Worm (Caenorhabditis elegans) whole organism, dauer: Measurements from ENCODE around the gene W03C9.2.

Source experiments
- unc-62 ChIP-seq: sonication (generic microtip); optimal IDR thresholded peaks from 2 replicates; lab custom pipeline; 2017; ENCODE audit warnings: missing biosample characterization, missing genetic modification reagents, missing genetic modification characterization

W03C9.2 gene

ce11 chrII:11952963-11953362 lies 9.2 kb upstream of the W03C9.2 start:
- no peak for TF ChIP-seq unc-62 (GFP tag; lab: Kevin White, UChicago)

- no peak for TF ChIP-seq unc-62 (GFP tag; lab: Kevin White, UChicago)
Measured at ce11 chrII:11954208-11954607, 8.0 kb upstream of the W03C9.2 start, which contains the start of gene W03C9.6. Gene W03C9.6 (plus strand): TSS chrII:11954508.

ce11 chrII:11954811-11955210 lies 7.4 kb upstream of the W03C9.2 start:
- TF ChIP-seq unc-62 (GFP tag; lab: Kevin White, UChicago), result no peak

ce11 chrII:11958793-11959574 lies 3.2 kb upstream of the W03C9.2 start:
- TF ChIP-seq unc-62 (GFP tag; lab: Kevin White, UChicago), result no peak

- TF ChIP-seq unc-62 (GFP tag; lab: Kevin White, UChicago), result no peak
Measured at ce11 chrII:11960596-11961217, 1.5 kb upstream of the W03C9.2 start.

- no peak for TF ChIP-seq unc-62 (GFP tag; lab: Kevin White, UChicago)
Measured at ce11 chrII:11963132-11963630, 1.0 kb downstream of the W03C9.2 start.

ce11 chrII:11964847-11965246 lies 2.7 kb downstream of the W03C9.2 start:
- no peak for TF ChIP-seq unc-62 (GFP tag; lab: Kevin White, UChicago)

ce11 chrII:11966602-11967001 lies 4.4 kb downstream of the W03C9.2 start, which contains the start of gene rab-7:
Gene rab-7 (minus strand): TSS chrII:11966931.
- no peak for TF ChIP-seq unc-62 (GFP tag; lab: Kevin White, UChicago)

- no peak for TF ChIP-seq unc-62 (GFP tag; lab: Kevin White, UChicago)
Measured at ce11 chrII:11967507-11968127, 5.4 kb downstream of the W03C9.2 start, which contains the start of gene W03C9.5. Gene W03C9.5 (minus strand): TSS chrII:11967544.

ce11 chrII:11968275-11968674 lies 6.1 kb downstream of the W03C9.2 start, which contains the start of gene mex-1:
Gene mex-1 (plus strand): TSS chrII:11968637.
- TF ChIP-seq unc-62 (GFP tag; lab: Kevin White, UChicago), result no peak

- no peak for TF ChIP-seq unc-62 (GFP tag; lab: Kevin White, UChicago)
Measured at ce11 chrII:11969033-11969432, 6.9 kb downstream of the W03C9.2 start.

ce11 chrII:11971009-11971636 lies 9.0 kb downstream of the W03C9.2 start:
- no peak for TF ChIP-seq unc-62 (GFP tag; lab: Kevin White, UChicago)

ce11 chrII:11972266-11972665 lies 10.1 kb downstream of the W03C9.2 start:
- TF ChIP-seq unc-62 (GFP tag; lab: Kevin White, UChicago), result no peak

ce11 chrII:11973632-11974031 lies 11.5 kb downstream of the W03C9.2 start, which contains the start of gene acbp-6:
Gene acbp-6 (minus strand): TSS chrII:11973732.
- no peak for TF ChIP-seq unc-62 (GFP tag; lab: Kevin White, UChicago)
